Fruit fly (Drosophila melanogaster) whole organism, embryonic: ENCODE data around the gene RabX6.
A peak's percentile ranks its signal among the peaks of the same experiment; 100 is the strongest.

Experiments
- CG10274 ChIP-seq: fragments of 200-800 bp; sonication (Bioruptor generic); optimal IDR thresholded peaks from 3 replicates; lab custom pipeline; 2017; ENCODE audit warnings: missing biosample characterization, mild to moderate bottlenecking, missing genetic modification characterization
- CG10654 ChIP-seq: fragments of 200-800 bp; sonication (Bioruptor generic); optimal IDR thresholded peaks from 2 replicates; lab custom pipeline; 2016; ENCODE audit warnings: missing biosample characterization, missing genetic modification characterization
- CG10979 ChIP-seq: fragments of 200-800 bp; sonication (Bioruptor generic); optimal IDR thresholded peaks from 2 replicates; lab custom pipeline; 2018; ENCODE audit warnings: missing biosample characterization, mild to moderate bottlenecking, missing genetic modification characterization, moderate library complexity
- CG11723 ChIP-seq: fragments of 200-800 bp; sonication (Bioruptor generic); optimal IDR thresholded peaks from 2 replicates; lab custom pipeline; 2017; ENCODE audit warnings: missing biosample characterization, mild to moderate bottlenecking, missing genetic modification characterization
- CG12104 ChIP-seq: fragments of 200-800 bp; sonication (Bioruptor generic); optimal IDR thresholded peaks from 3 replicates; lab custom pipeline; 2016; ENCODE audit warnings: missing biosample characterization, missing genetic modification characterization
- CG13296 ChIP-seq: fragments of 200-800 bp; sonication (Bioruptor generic); optimal IDR thresholded peaks from 3 replicates; lab custom pipeline; 2018; ENCODE audit warnings: missing biosample characterization, mild to moderate bottlenecking, missing genetic modification characterization
- CG14667 ChIP-seq: fragments of 200-800 bp; sonication (Bioruptor generic); IDR thresholded peaks from 2 replicates; pipeline ENCODE4 v1.3.6; 2022; ENCODE audit warnings: missing biosample characterization, missing genetic modification characterization
- CG14965 ChIP-seq: fragments of 200-800 bp; sonication (Bioruptor generic); optimal IDR thresholded peaks from 2 replicates; lab custom pipeline; 2016; ENCODE audit warnings: missing biosample characterization, missing genetic modification characterization, borderline replicate concordance
- CG15011 ChIP-seq: fragments of 200-800 bp; sonication (Bioruptor generic); optimal IDR thresholded peaks from 3 replicates; lab custom pipeline; 2018; ENCODE audit warnings: missing biosample characterization, mild to moderate bottlenecking, missing genetic modification characterization
- CG15601 ChIP-seq: fragments of 200-800 bp; sonication (Bioruptor generic); optimal IDR thresholded peaks from 3 replicates; lab custom pipeline; 2019; ENCODE audit warnings: missing biosample characterization, mild to moderate bottlenecking, missing genetic modification characterization, moderate library complexity
- CG1647 ChIP-seq: fragments of 200-800 bp; sonication (Bioruptor generic); optimal IDR thresholded peaks from 3 replicates; lab custom pipeline; 2016; ENCODE audit warnings: missing biosample characterization, missing genetic modification characterization
- CG17612 ChIP-seq: fragments of 200-800 bp; sonication (Bioruptor generic); IDR thresholded peaks from 2 replicates; pipeline ENCODE4 v1.3.6; 2022; ENCODE audit warnings: missing biosample characterization, missing genetic modification characterization
- CG31224 ChIP-seq: fragments of 200-800 bp; sonication (Bioruptor generic); IDR thresholded peaks from 2 replicates; pipeline ENCODE4 v1.3.6; 2022; ENCODE audit warnings: missing biosample characterization, missing genetic modification characterization
- CG4360 ChIP-seq: fragments of 200-800 bp; sonication (Bioruptor generic); IDR thresholded peaks from 2 replicates; pipeline ENCODE4 v1.3.6; 2022; ENCODE audit warnings: missing biosample characterization, missing genetic modification characterization
- CG4730 ChIP-seq: fragments of 200-800 bp; sonication (Bioruptor generic); IDR thresholded peaks from 2 replicates; pipeline ENCODE4 v1.3.6; 2022; ENCODE audit warnings: missing biosample characterization, missing genetic modification characterization
- CG7556 ChIP-seq: fragments of 200-800 bp; sonication (Bioruptor generic); optimal IDR thresholded peaks from 2 replicates; lab custom pipeline; 2017; ENCODE audit warnings: missing biosample characterization, mild to moderate bottlenecking, missing genetic modification characterization
- CG7786 ChIP-seq: fragments of 200-800 bp; sonication (Bioruptor generic); optimal IDR thresholded peaks from 2 replicates; lab custom pipeline; 2016; ENCODE audit warnings: missing biosample characterization, missing genetic modification characterization
- GATAe ChIP-seq: fragments of 200-800 bp; sonication (Bioruptor generic); conservative IDR thresholded peaks from 2 replicates; pipeline ENCODE4 v1.3.6; 2022; ENCODE audit warnings: missing biosample characterization, missing genetic modification characterization
- H15 ChIP-seq: fragments of 200-800 bp; sonication (Bioruptor generic); IDR thresholded peaks from 3 replicates; pipeline ENCODE4 v1.3.6; 2022; ENCODE audit warnings: missing biosample characterization, missing genetic modification characterization
- Hey ChIP-seq: fragments of 200-800 bp; sonication (Bioruptor generic); optimal IDR thresholded peaks from 3 replicates; lab custom pipeline; 2018; ENCODE audit warnings: missing biosample characterization, mild to moderate bottlenecking, missing genetic modification characterization
- Hr3 ChIP-seq: fragments of 200-800 bp; sonication (Bioruptor generic); optimal IDR thresholded peaks from 3 replicates; lab custom pipeline; 2016; ENCODE audit warnings: missing biosample characterization, missing genetic modification characterization
- Jarid2 ChIP-seq: fragments of 200-800 bp; sonication (Bioruptor generic); optimal IDR thresholded peaks from 3 replicates; lab custom pipeline; 2017; ENCODE audit warnings: mild to moderate bottlenecking, missing biosample characterization, missing genetic modification reagents, missing genetic modification characterization
- Oaz ChIP-seq: fragments of 200-800 bp; sonication (Bioruptor generic); IDR thresholded peaks from 2 replicates; pipeline ENCODE4 v1.3.6; 2022; ENCODE audit warnings: missing biosample characterization, missing genetic modification characterization
- Ptx1 ChIP-seq: fragments of 200-800 bp; sonication (Bioruptor generic); IDR thresholded peaks from 2 replicates; pipeline ENCODE4 v1.3.6; 2022; ENCODE audit warnings: missing biosample characterization, missing genetic modification characterization
- ara ChIP-seq: fragments of 200-800 bp; sonication (Bioruptor generic); IDR thresholded peaks from 2 replicates; pipeline ENCODE4 v1.3.6; 2022; ENCODE audit warnings: missing biosample characterization, missing genetic modification characterization
- ash1 ChIP-seq: fragments of 200-800 bp; sonication (Bioruptor generic); optimal IDR thresholded peaks from 2 replicates; lab custom pipeline; 2018; ENCODE audit warnings: missing biosample characterization, mild to moderate bottlenecking, missing genetic modification characterization
- bsh ChIP-seq, 2 experiments: fragments of 200-800 bp; sonication (Bioruptor generic); optimal IDR thresholded peaks; 2 replicates each; lab custom pipeline; 2017 to 2018; ENCODE audit warnings: mild to moderate bottlenecking in 2 of 2, missing biosample characterization in 2 of 2, missing genetic modification characterization in 2 of 2, moderate library complexity in 1 of 2
- cad ChIP-seq: fragments of >200 bp; optimal IDR thresholded peaks from 2 replicates; lab custom pipeline; 2017; ENCODE audit warnings: missing biosample characterization, missing genetic modification characterization
- cas ChIP-seq: fragments of 200-800 bp; sonication (Bioruptor generic); IDR thresholded peaks from 2 replicates; pipeline ENCODE4 v1.3.6; 2022; ENCODE audit warnings: missing biosample characterization, missing genetic modification characterization
- chm ChIP-seq: fragments of 200-800 bp; sonication (Bioruptor generic); IDR thresholded peaks from 2 replicates; pipeline ENCODE4 v1.3.6; 2022; ENCODE audit warnings: missing biosample characterization, missing genetic modification characterization
- crp ChIP-seq, 2 experiments: fragments of 200-800 bp; sonication (Bioruptor generic); optimal IDR thresholded peaks; 2 replicates in 1 of 2; 3 replicates in 1 of 2; lab custom pipeline; 2017; ENCODE audit warnings: missing biosample characterization in 2 of 2, missing genetic modification characterization in 2 of 2, mild to moderate bottlenecking in 1 of 2, moderate library complexity in 1 of 2
- dimm ChIP-seq: fragments of 200-800 bp; sonication (Bioruptor generic); IDR thresholded peaks from 2 replicates; pipeline ENCODE4 v1.3.6; 2022; ENCODE audit warnings: missing biosample characterization, missing genetic modification characterization
- fd102C ChIP-seq: fragments of 200-800 bp; sonication (Bioruptor generic); optimal IDR thresholded peaks from 2 replicates; lab custom pipeline; 2018; ENCODE audit warnings: missing biosample characterization, mild to moderate bottlenecking, missing genetic modification characterization, moderate library complexity
- gcm2 ChIP-seq: fragments of 200-800 bp; sonication (Bioruptor generic); optimal IDR thresholded peaks from 2 replicates; lab custom pipeline; 2016; ENCODE audit warnings: missing biosample characterization, missing genetic modification characterization
- ham ChIP-seq: fragments of 200-800 bp; sonication (Bioruptor generic); IDR thresholded peaks from 2 replicates; pipeline ENCODE4 v1.3.6; 2022; ENCODE audit warnings: missing biosample characterization, missing genetic modification characterization
- jumu ChIP-seq: fragments of 200-800 bp; sonication (Bioruptor generic); optimal IDR thresholded peaks from 3 replicates; lab custom pipeline; 2016; ENCODE audit warnings: missing biosample characterization, missing genetic modification characterization
- kah ChIP-seq: fragments of 200-800 bp; sonication (Bioruptor generic); optimal IDR thresholded peaks from 2 replicates; lab custom pipeline; 2018; ENCODE audit warnings: missing biosample characterization, mild to moderate bottlenecking, missing genetic modification characterization
- knrl ChIP-seq: fragments of 200-800 bp; sonication (Bioruptor generic); IDR thresholded peaks from 3 replicates; pipeline ENCODE4 v1.3.6; 2022; ENCODE audit warnings: missing biosample characterization, missing genetic modification characterization; ENCODE audit not compliant: partially characterized antibody
- lola ChIP-seq, 3 experiments: fragments of >200 bp in 2 of 3; fragments of 200-800 bp in 1 of 3; sonication (Bioruptor generic) in 1 of 3; optimal IDR thresholded peaks; 2 replicates each; lab custom pipeline; 2017 to 2019; ENCODE audit warnings: missing biosample characterization in 3 of 3, missing genetic modification characterization in 3 of 3, mild to moderate bottlenecking in 1 of 3, moderate library complexity in 1 of 3
- luna ChIP-seq: fragments of 200-800 bp; sonication (Bioruptor generic); optimal IDR thresholded peaks from 2 replicates; lab custom pipeline; 2016; ENCODE audit warnings: missing biosample characterization, missing genetic modification characterization
- org-1 ChIP-seq: fragments of 200-800 bp; sonication (Bioruptor generic); optimal IDR thresholded peaks from 2 replicates; lab custom pipeline; 2017; ENCODE audit warnings: missing biosample characterization, missing genetic modification characterization
- run ChIP-seq: fragments of 200-800 bp; sonication (Bioruptor generic); optimal IDR thresholded peaks from 3 replicates; lab custom pipeline; 2018; ENCODE audit warnings: missing biosample characterization, mild to moderate bottlenecking, missing genetic modification characterization
- salm ChIP-seq: fragments of 200-800 bp; sonication (Bioruptor generic); optimal IDR thresholded peaks from 2 replicates; lab custom pipeline; 2018; ENCODE audit warnings: missing biosample characterization, mild to moderate bottlenecking, missing genetic modification characterization
- sens-2 ChIP-seq: fragments of 200-800 bp; sonication (Bioruptor generic); IDR thresholded peaks from 2 replicates; pipeline ENCODE4 v1.3.6; 2022; ENCODE audit warnings: missing biosample characterization, missing genetic modification characterization
- seq ChIP-seq: fragments of 200-800 bp; sonication (Bioruptor generic); IDR thresholded peaks from 2 replicates; pipeline ENCODE4 v1.3.6; 2022; ENCODE audit warnings: missing biosample characterization, missing genetic modification characterization
- sob ChIP-seq: fragments of 200-800 bp; sonication (Bioruptor generic); IDR thresholded peaks from 2 replicates; pipeline ENCODE4 v1.3.6; 2022; ENCODE audit warnings: missing biosample characterization, missing genetic modification characterization
- tx ChIP-seq: fragments of 200-800 bp; sonication (Bioruptor generic); optimal IDR thresholded peaks from 2 replicates; lab custom pipeline; 2016; ENCODE audit warnings: missing biosample characterization, missing genetic modification characterization
- vfl ChIP-seq: fragments of 200-800 bp; sonication (Bioruptor generic); optimal IDR thresholded peaks from 2 replicates; lab custom pipeline; 2016; ENCODE audit warnings: missing biosample characterization, missing genetic modification characterization
- vnd ChIP-seq: fragments of 200-800 bp; sonication (Bioruptor generic); IDR thresholded peaks from 3 replicates; pipeline ENCODE4 v1.3.6; 2022; ENCODE audit warnings: missing biosample characterization, missing genetic modification characterization; ENCODE audit not compliant: partially characterized antibody

The RabX6 gene

DNA sequence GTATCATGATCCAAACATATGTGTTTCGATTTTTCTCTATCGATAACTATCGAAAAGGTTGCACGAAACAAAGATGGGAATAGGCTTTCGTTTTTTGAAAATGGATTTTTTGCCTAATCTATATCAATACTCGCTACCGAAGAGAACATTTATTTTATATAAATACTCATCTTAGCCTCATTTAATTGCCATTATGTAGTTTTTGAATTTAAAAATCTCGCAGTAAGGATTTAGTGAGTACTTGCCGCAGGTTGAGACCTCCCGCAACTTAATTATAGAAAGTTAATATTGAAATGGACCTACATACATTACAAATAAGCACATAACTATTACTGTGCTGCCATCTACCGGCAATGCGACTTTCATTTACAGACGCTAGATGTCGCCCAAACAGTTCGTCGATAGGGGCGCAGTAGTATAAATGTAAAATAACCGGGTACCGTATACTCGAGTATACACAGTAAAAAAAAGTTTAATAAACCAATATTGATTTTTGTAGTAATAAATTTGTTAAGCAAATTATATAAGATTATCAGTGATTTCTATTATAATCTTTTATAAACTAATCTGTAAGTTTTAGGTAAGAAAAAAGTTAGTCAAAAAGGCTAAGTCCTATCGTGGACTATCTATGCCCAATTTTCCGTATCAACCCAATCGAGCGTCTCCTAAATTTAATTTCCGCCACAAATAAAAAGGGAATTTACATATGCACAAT is 21.7 kb downstream of the RabX6 start, which contains the start of gene CG13896 (continued):
- TF ChIP-seq CG11723 (GFP tag; lab: Kevin White, UChicago) (peak; percentile 54), ara (GFP tag; lab: Robert Waterston, UW) (0 out of 2 replicates have a peak, but pooled peaks have one; percentile 39), CG7786 (GFP tag; lab: Kevin White, UChicago) (peak; percentile 85), Hey (peak; percentile 36), lola (GFP tag; optimal IDR thresholded peaks at IDR 0.05; lab: Kevin White, UChicago) (peak in 1 of 3 experiments; percentile 49), CG4730 (GFP tag; lab: Robert Waterston, UW) (peak; percentile 82), tx (peak; percentile 81), CG10979 (tag; lab: Kevin White, UChicago) (peak; percentile 80), CG10274 (GFP tag; lab: Kevin White, UChicago) (peak; percentile 53), sens-2 (peak; percentile 47; the same call in 1 of the 2 replicates), jumu (peak; percentile 86), chm (GFP tag; lab: Robert Waterston, UW) (peak; percentile 86), CG14965 (GFP tag; lab: Kevin White, UChicago) (peak; percentile 58), salm (tag; lab: Kevin White, UChicago) (peak; percentile 26), cad (GFP tag; lab: Kevin White, UChicago) (no peak), Jarid2 (peak; percentile 54), vnd (GFP tag; lab: Robert Waterston, UW) (peak; percentile 58; the same call in 2 of the 3 replicates), CG4360 (GFP tag; lab: Robert Waterston, UW) (no peak), org-1 (GFP tag; lab: Kevin White, UChicago) (peak; percentile 56), CG15601 (tag; lab: Kevin White, UChicago) (peak; percentile 74), CG10654 (peak; percentile 76), knrl (peak; percentile 74), crp (GFP tag; optimal IDR thresholded peaks at IDR 0.05; lab: Kevin White, UChicago) (peak; percentile 19 to 74), dimm (no peak), CG17612 (peak; percentile 34; the same call in 1 of the 2 replicates), seq (GFP tag; lab: Robert Waterston, UW) (no peak), CG15011 (GFP tag; lab: Kevin White, UChicago) (peak; percentile 26), Hr3 (GFP tag; lab: Kevin White, UChicago) (peak; percentile 93), CG14667 (peak; percentile 90), fd102C (GFP tag; lab: Kevin White, UChicago) (peak; percentile 51), GATAe (GFP tag; lab: Robert Waterston, UW) (no peak), CG12104 (GFP tag; lab: Kevin White, UChicago) (peak; percentile 84), CG13296 (GFP tag; lab: Kevin White, UChicago) (peak; percentile 63), kah (peak; percentile 58), H15 (GFP tag; lab: Robert Waterston, UW) (peak; percentile 87), run (peak; percentile 76), luna (GFP tag; lab: Kevin White, UChicago) (peak; percentile 71), vfl (GFP tag; lab: Kevin White, UChicago) (peak; percentile 71), CG31224 (peak; percentile 59), gcm2 (GFP tag; lab: Kevin White, UChicago) (peak; percentile 36), bsh (GFP tag; optimal IDR thresholded peaks at IDR 0.05; lab: Kevin White, UChicago) (peak; percentile 17 to 79), ham (0 out of 2 replicates have a peak, but pooled peaks have one; percentile 44), Oaz (GFP tag; lab: Robert Waterston, UW) (peak; percentile 77), sob (peak; percentile 87), ash1 (peak; percentile 92), cas (GFP tag; lab: Robert Waterston, UW) (peak; percentile 40), CG1647 (GFP tag; lab: Kevin White, UChicago) (peak; percentile 91), Ptx1 (GFP tag; lab: Robert Waterston, UW) (peak; percentile 91), CG7556 (GFP tag; lab: Kevin White, UChicago) (peak; percentile 85)
